Worm (Caenorhabditis elegans): ENCODE measurements around the gene F12E12.1.

The F12E12.1 gene

ce11 chrII:3764486-3764885 is 22.8 kb downstream of the F12E12.1 start, which contains the start of gene srx-112 (continued):
- TF ChIP-seq Y75B8A.6 (GFP tag; IDR thresholded peaks at IDR 0.05) (no peak), R02D3.7 (tag; optimal IDR thresholded peaks at IDR 0.05) (no peak), daf-12 (tag; optimal IDR thresholded peaks at IDR 0.05) (no peak), F10B5.3 (tag; optimal IDR thresholded peaks at IDR 0.05) (no peak), snpc-1.2 (GFP tag; IDR thresholded peaks at IDR 0.05) (no peak)

ce11 chrII:3771640-3772039 is 30.0 kb downstream of the F12E12.1 start:
- TF ChIP-seq F10B5.3 (tag; optimal IDR thresholded peaks at IDR 0.05) (no peak), ceh-82 (tag; optimal IDR thresholded peaks at IDR 0.05) (no peak), aha-1 (tag) (peak; percentile 32), hmg-1.1 (GFP tag; IDR thresholded peaks at IDR 0.05) (no peak), mes-2 (tag; optimal IDR thresholded peaks at IDR 0.05; ENCODE audit: poor library complexity, severe bottlenecking) (no peak), daf-19 (GFP tag; conservative IDR thresholded peaks at IDR 0.05) (no peak), spr-3 (GFP tag; optimal IDR thresholded peaks at IDR 0.05) (no peak), unc-62 (GFP tag; optimal IDR thresholded peaks at IDR 0.05 in 1 of 2) (peak in 1 of 2 experiments; percentile 94), unc-62 (tag; optimal IDR thresholded peaks at IDR 0.05) (no peak), lin-15B (tag; optimal IDR thresholded peaks at IDR 0.05) (no peak), cey-2 (tag; optimal IDR thresholded peaks at IDR 0.05; ENCODE audit: borderline replicate concordance, insufficient read depth) (no peak), nhr-28 (tag; optimal IDR thresholded peaks at IDR 0.05) (no peak), ceh-62 (tag; optimal IDR thresholded peaks at IDR 0.05) (no peak), T26A8.4 (GFP tag; IDR thresholded peaks at IDR 0.05) (no peak)

DNA sequence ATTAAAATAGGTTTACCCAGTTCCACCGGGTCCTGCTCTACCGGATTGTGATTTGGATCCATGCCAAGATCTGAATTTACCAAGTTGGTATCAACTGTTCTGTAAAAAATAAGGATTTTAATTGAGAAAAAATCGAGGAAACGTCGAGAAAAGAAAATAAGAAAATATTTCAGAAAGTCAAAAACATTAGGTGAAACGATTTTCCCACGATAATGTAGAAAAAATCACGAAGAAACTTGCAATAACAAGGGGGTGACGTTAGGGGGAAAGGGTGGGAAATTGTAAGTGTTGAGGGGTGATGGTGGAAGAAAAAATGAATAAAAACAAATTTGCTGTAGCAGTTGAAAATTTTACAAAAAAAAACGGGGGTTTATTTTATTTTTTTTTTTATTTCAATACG is 31.4 kb downstream of the F12E12.1 start, which contains the start of gene T24E12.10:
Gene T24E12.10 (minus strand): TSS at position 101 of the 400 bp plus-strand sequence.
- TF ChIP-seq lsy-2 (tag; optimal IDR thresholded peaks at IDR 0.05), result no peak
- TF ChIP-seq ceh-28 (tag; optimal IDR thresholded peaks at IDR 0.05), result no peak
- TF ChIP-seq ces-1 (GFP tag; optimal IDR thresholded peaks at IDR 0.05), result no peak
- TF ChIP-seq unc-62 (GFP tag; optimal IDR thresholded peaks at IDR 0.05 in 1 of 2), result peak in 1 of 2 experiments; percentile 80
- TF ChIP-seq unc-62 (tag; optimal IDR thresholded peaks at IDR 0.05), result no peak
- no peak for TF ChIP-seq dmd-9 (GFP tag; IDR thresholded peaks at IDR 0.05)

- TF ChIP-seq lin-38 (GFP tag; IDR thresholded peaks at IDR 0.05), result no peak
- TF ChIP-seq lin-29 (GFP tag; IDR thresholded peaks at IDR 0.05), result no peak
- TF ChIP-seq aha-1 (tag), result no peak
- no peak for TF ChIP-seq unc-62 (GFP tag; optimal IDR thresholded peaks at IDR 0.05 in 1 of 2)
- no peak for TF ChIP-seq unc-62 (tag; optimal IDR thresholded peaks at IDR 0.05)
Observed at ce11 chrII:3775719-3776118, 34.0 kb downstream of the F12E12.1 start, which contains the start of gene T24E12.3. Gene T24E12.3, plus strand, starts transcription at chrII:3776019.

ce11 chrII:3777802-3778201 is 36.1 kb downstream of the F12E12.1 start:
- TF ChIP-seq nhr-10 (tag; optimal IDR thresholded peaks at IDR 0.05) (no peak), tag-97 (GFP tag; IDR thresholded peaks at IDR 0.05) (no peak), vab-7 (GFP tag; IDR thresholded peaks at IDR 0.05) (no peak), Y48G9A.11 (GFP tag; IDR thresholded peaks at IDR 0.05) (no peak), ces-1 (GFP tag; optimal IDR thresholded peaks at IDR 0.05) (no peak), ceh-32 (tag; optimal IDR thresholded peaks at IDR 0.05; ENCODE audit: poor library complexity) (no peak), unc-39 (tag; optimal IDR thresholded peaks at IDR 0.05) (no peak), lir-3 (tag; optimal IDR thresholded peaks at IDR 0.05) (no peak), gei-8 (GFP tag; optimal IDR thresholded peaks at IDR 0.05) (no peak)

- TF ChIP-seq ceh-44 (GFP tag; IDR thresholded peaks at IDR 0.05), result no peak
- no peak for TF ChIP-seq duxl-1 (tag; optimal IDR thresholded peaks at IDR 0.05; ENCODE audit: poor library complexity)
- no peak for TF ChIP-seq ztf-7 (tag; optimal IDR thresholded peaks at IDR 0.05)
- TF ChIP-seq dmd-9 (GFP tag; IDR thresholded peaks at IDR 0.05), result no peak
- TF ChIP-seq lin-15B (tag; optimal IDR thresholded peaks at IDR 0.05), result no peak
- no peak for TF ChIP-seq madf-9 (GFP tag; conservative IDR thresholded peaks at IDR 0.05)
- TF ChIP-seq F10B5.3 (tag; optimal IDR thresholded peaks at IDR 0.05), result no peak
- no peak for TF ChIP-seq vab-7 (GFP tag; IDR thresholded peaks at IDR 0.05)
- no peak for TF ChIP-seq dve-1 (tag; optimal IDR thresholded peaks at IDR 0.05; ENCODE audit: insufficient read depth)
- TF ChIP-seq nhr-6 (tag; optimal IDR thresholded peaks at IDR 0.05), result no peak
- no peak for TF ChIP-seq tag-97 (GFP tag; IDR thresholded peaks at IDR 0.05)
- no peak for TF ChIP-seq daf-8 (GFP tag; IDR thresholded peaks at IDR 0.05)
- no peak for TF ChIP-seq nhr-28 (tag; optimal IDR thresholded peaks at IDR 0.05)
- no peak for TF ChIP-seq F26F4.8 (GFP tag; conservative IDR thresholded peaks at IDR 0.05)
- TF ChIP-seq snpc-4 (tag; optimal IDR thresholded peaks at IDR 0.05), result no peak
- no peak for TF ChIP-seq arid-1 (GFP tag; conservative IDR thresholded peaks at IDR 0.05)
- TF ChIP-seq attf-4 (tag; optimal IDR thresholded peaks at IDR 0.05), result no peak
Observed at ce11 chrII:3779463-3779862, 37.8 kb downstream of the F12E12.1 start, which contains the start of gene T24E12.11. Gene T24E12.11, minus strand, starts transcription at chrII:3779563.

All from whole organism, L4 larva.